Fruit fly (Drosophila melanogaster) whole organism, embryonic: ENCODE measurements around the gene spn-F.

Experiments
- CG10959 ChIP-seq: fragments of 200-800 bp; sonication (Bioruptor generic); IDR thresholded peaks from 2 replicates; pipeline ENCODE4 v1.3.6; 2022; ENCODE audit warnings: missing biosample characterization, missing genetic modification characterization
- CG11696 ChIP-seq: fragments of 200-800 bp; sonication (Bioruptor generic); IDR thresholded peaks from 2 replicates; pipeline ENCODE4 v1.3.6; 2022; ENCODE audit warnings: missing biosample characterization, missing genetic modification characterization
- CG12104 ChIP-seq: fragments of 200-800 bp; sonication (Bioruptor generic); optimal IDR thresholded peaks from 3 replicates; lab custom pipeline; 2016; ENCODE audit warnings: missing biosample characterization, missing genetic modification characterization
- CG14014 ChIP-seq: fragments of 200-800 bp; sonication (Bioruptor generic); IDR thresholded peaks from 2 replicates; pipeline ENCODE4 v1.3.6; 2022; ENCODE audit warnings: missing biosample characterization, missing genetic modification characterization
- CG15011 ChIP-seq: fragments of 200-800 bp; sonication (Bioruptor generic); optimal IDR thresholded peaks from 3 replicates; lab custom pipeline; 2018; ENCODE audit warnings: missing biosample characterization, mild to moderate bottlenecking, missing genetic modification characterization
- CG32767 ChIP-seq: fragments of 200-800 bp; sonication (Bioruptor generic); IDR thresholded peaks from 2 replicates; pipeline ENCODE4 v1.3.6; 2022; ENCODE audit warnings: missing biosample characterization, missing genetic modification characterization
- Sox100B ChIP-seq: fragments of 200-800 bp; sonication (Bioruptor generic); optimal IDR thresholded peaks from 3 replicates; lab custom pipeline; 2018; ENCODE audit warnings: missing biosample characterization, mild to moderate bottlenecking, missing genetic modification characterization
- h ChIP-seq: fragments of >200 bp; optimal IDR thresholded peaks from 2 replicates; lab custom pipeline; 2017
- hbn ChIP-seq: fragments of 200-800 bp; sonication (Bioruptor generic); IDR thresholded peaks from 2 replicates; pipeline ENCODE4 v1.3.6; 2022; ENCODE audit warnings: missing biosample characterization, missing genetic modification characterization; ENCODE audit not compliant: partially characterized antibody
- jing ChIP-seq: fragments of 200-800 bp; sonication (Bioruptor generic); optimal IDR thresholded peaks from 2 replicates; lab custom pipeline; 2018; ENCODE audit warnings: missing biosample characterization, mild to moderate bottlenecking, missing genetic modification characterization
- zen2 ChIP-seq: fragments of 200-800 bp; sonication (Bioruptor generic); IDR thresholded peaks from 3 replicates; pipeline ENCODE4 v1.3.6; 2022; ENCODE audit warnings: missing biosample characterization, missing genetic modification characterization; ENCODE audit not compliant: partially characterized antibody

dm6 chr3R:31285791-31286190 lies 30.9 kb downstream of the spn-F start:
- TF ChIP-seq CG15011 (GFP tag; lab: Kevin White, UChicago) (no peak), CG14014 (no peak), zen2 (GFP tag; lab: Robert Waterston, UW) (no peak), hbn (GFP tag; lab: Robert Waterston, UW) (no peak), Sox100B (GFP tag; lab: Kevin White, UChicago) (no peak), CG11696 (GFP tag; lab: Robert Waterston, UW) (no peak), CG32767 (GFP tag; lab: Robert Waterston, UW) (no peak), CG10959 (GFP tag; lab: Robert Waterston, UW) (no peak), jing (no peak), h (lab: Kevin White, UChicago) (no peak), CG12104 (GFP tag; lab: Kevin White, UChicago) (no peak)
